Worm (Caenorhabditis elegans) whole organism, L2 larva: Measurements from ENCODE around the gene B0454.8.
"Not testable (repeated sequence)": the region's sequence is repeated elsewhere in the genome, so short reads cannot be mapped to it uniquely, and the experiment has no call there.

ENCODE experiments used
- C34F6.9 ChIP-seq: fragments of 150-350 bp; optimal IDR thresholded peaks from 2 replicates; lab custom pipeline; 2014; ENCODE audit warnings: missing biosample characterization, missing genetic modification characterization
- R02D3.7 ChIP-seq: fragments of 150-350 bp; optimal IDR thresholded peaks from 2 replicates; lab custom pipeline; 2014; ENCODE audit warnings: missing biosample characterization, missing genetic modification characterization
- Y55F3AM.14 ChIP-seq: fragments of 200-800 bp; sonication (Bioruptor generic); optimal IDR thresholded peaks from 2 replicates; lab custom pipeline; 2018; ENCODE audit warnings: mild to moderate bottlenecking, missing genetic modification characterization, missing compliant biosample characterization
- ZK546.5 ChIP-seq: sonication (generic microtip); optimal IDR thresholded peaks from 2 replicates; lab custom pipeline; 2017; ENCODE audit warnings: missing biosample characterization, missing genetic modification characterization
- alr-1 ChIP-seq: fragments of 150-350 bp; optimal IDR thresholded peaks from 2 replicates; lab custom pipeline; 2014; ENCODE audit warnings: missing biosample characterization, missing genetic modification characterization
- aly-2 ChIP-seq: fragments of 150-350 bp; optimal IDR thresholded peaks from 2 replicates; lab custom pipeline; 2014; ENCODE audit warnings: missing biosample characterization, missing genetic modification characterization
- ama-1 ChIP-seq: fragments of 150-350 bp; optimal IDR thresholded peaks from 2 replicates; lab custom pipeline; 2018; ENCODE audit warnings: inconsistent platforms
- blmp-1 ChIP-seq: sonication (generic microtip); optimal IDR thresholded peaks from 2 replicates; lab custom pipeline; 2017; ENCODE audit warnings: missing genetic modification characterization, mild to moderate bottlenecking, missing compliant biosample characterization, antibody characterized with exemption, moderate library complexity; ENCODE audit not compliant: insufficient read depth
- ceh-16 ChIP-seq: fragments of 150-350 bp; optimal IDR thresholded peaks from 2 replicates; lab custom pipeline; 2014; ENCODE audit warnings: missing biosample characterization, missing genetic modification characterization
- ceh-82 ChIP-seq: fragments of 150-350 bp; optimal IDR thresholded peaks from 2 replicates; lab custom pipeline; 2014; ENCODE audit warnings: missing biosample characterization, missing genetic modification characterization
- crh-2 ChIP-seq: sonication (generic microtip); optimal IDR thresholded peaks from 2 replicates; lab custom pipeline; 2017; ENCODE audit warnings: missing biosample characterization, missing genetic modification characterization
- dmd-4 ChIP-seq: sonication (generic microtip); optimal IDR thresholded peaks from 2 replicates; lab custom pipeline; 2017; ENCODE audit warnings: missing biosample characterization, missing genetic modification characterization
- egl-27 ChIP-seq: sonication (generic microtip); optimal IDR thresholded peaks from 3 replicates; lab custom pipeline; 2017; ENCODE audit warnings: missing biosample characterization, missing genetic modification reagents, missing genetic modification characterization
- elt-1 ChIP-seq: fragments of 150-350 bp; optimal IDR thresholded peaks from 2 replicates; lab custom pipeline; 2014; ENCODE audit warnings: missing biosample characterization, missing genetic modification characterization
- elt-3 ChIP-seq: sonication (generic microtip); optimal IDR thresholded peaks from 2 replicates; lab custom pipeline; 2017; ENCODE audit warnings: missing biosample characterization, missing genetic modification characterization
- fos-1 ChIP-seq: fragments of 150-350 bp; optimal IDR thresholded peaks from 2 replicates; lab custom pipeline; 2014; ENCODE audit warnings: missing biosample characterization, missing genetic modification characterization
- gmeb-1 ChIP-seq: fragments of 150-350 bp; optimal IDR thresholded peaks from 2 replicates; lab custom pipeline; 2014; ENCODE audit warnings: missing biosample characterization, missing genetic modification characterization
- lin-39 ChIP-seq: fragments of 150-350 bp; optimal IDR thresholded peaks from 2 replicates; lab custom pipeline; 2014; ENCODE audit warnings: missing biosample characterization, missing genetic modification reagents, missing genetic modification characterization
- lsy-2 ChIP-seq, 2 experiments: fragments of 150-350 bp in 1 of 2; sonication (generic microtip) in 1 of 2; optimal IDR thresholded peaks; 2 replicates each; lab custom pipeline; 2014 to 2017; ENCODE audit warnings: missing biosample characterization in 2 of 2, missing genetic modification characterization in 2 of 2
- mab-5 ChIP-seq: fragments of 150-350 bp; optimal IDR thresholded peaks from 2 replicates; lab custom pipeline; 2014; ENCODE audit warnings: missing biosample characterization, missing genetic modification characterization
- nhr-10 ChIP-seq: sonication (generic microtip); optimal IDR thresholded peaks from 2 replicates; lab custom pipeline; 2017; ENCODE audit warnings: missing biosample characterization, missing genetic modification characterization
- nhr-11 ChIP-seq: fragments of 150-350 bp; optimal IDR thresholded peaks from 2 replicates; lab custom pipeline; 2014; ENCODE audit warnings: missing biosample characterization, missing genetic modification characterization
- nhr-12 ChIP-seq: fragments of 150-350 bp; optimal IDR thresholded peaks from 2 replicates; lab custom pipeline; 2014; ENCODE audit warnings: missing biosample characterization, missing genetic modification characterization
- nhr-21 ChIP-seq: fragments of 150-350 bp; optimal IDR thresholded peaks from 2 replicates; lab custom pipeline; 2014; ENCODE audit warnings: missing biosample characterization, missing genetic modification characterization
- nhr-23 ChIP-seq: fragments of 150-350 bp; optimal IDR thresholded peaks from 2 replicates; lab custom pipeline; 2014; ENCODE audit warnings: missing biosample characterization, missing genetic modification reagents, missing genetic modification characterization
- nhr-237 ChIP-seq: fragments of 150-350 bp; optimal IDR thresholded peaks from 2 replicates; lab custom pipeline; 2014; ENCODE audit warnings: missing biosample characterization, missing genetic modification characterization
- nhr-25 ChIP-seq: fragments of 150-350 bp; sonication (generic microtip); optimal IDR thresholded peaks from 3 replicates; lab custom pipeline; 2014; ENCODE audit warnings: missing biosample characterization, missing genetic modification characterization
- nhr-6 ChIP-seq: fragments of 150-350 bp; optimal IDR thresholded peaks from 2 replicates; lab custom pipeline; 2014; ENCODE audit warnings: missing biosample characterization, missing genetic modification characterization
- peb-1 ChIP-seq: fragments of 150-350 bp; optimal IDR thresholded peaks from 2 replicates; lab custom pipeline; 2014; ENCODE audit warnings: missing biosample characterization, missing genetic modification characterization
- sma-3 ChIP-seq: sonication (generic microtip); optimal IDR thresholded peaks from 2 replicates; lab custom pipeline; 2016; ENCODE audit warnings: missing genetic modification reagents, missing genetic modification characterization, missing compliant biosample characterization
- sma-9 ChIP-seq, 2 experiments: fragments of 150-350 bp in 1 of 2; sonication (generic microtip) in 1 of 2; optimal IDR thresholded peaks; 2 replicates each; lab custom pipeline; 2014 to 2016; ENCODE audit warnings: missing genetic modification characterization in 2 of 2, mild to moderate bottlenecking in 1 of 2, missing biosample characterization in 1 of 2, missing compliant biosample characterization in 1 of 2, missing genetic modification reagents in 1 of 2, moderate library complexity in 1 of 2
- snpc-4 ChIP-seq: fragments of 150-350 bp; optimal IDR thresholded peaks from 2 replicates; lab custom pipeline; 2014; ENCODE audit warnings: missing biosample characterization, missing genetic modification characterization
- unc-39 ChIP-seq: fragments of 150-350 bp; optimal IDR thresholded peaks from 2 replicates; lab custom pipeline; 2014; ENCODE audit warnings: missing biosample characterization, missing genetic modification characterization
- unc-55 ChIP-seq: fragments of 150-350 bp; sonication (generic microtip); optimal IDR thresholded peaks from 3 replicates; lab custom pipeline; 2014; ENCODE audit warnings: missing biosample characterization, missing genetic modification reagents, missing genetic modification characterization
- ztf-1 ChIP-seq: fragments of 200-800 bp; sonication (Bioruptor generic); conservative IDR thresholded peaks from 2 replicates; pipeline ENCODE4 v1.3.6; 2022; ENCODE audit warnings: missing genetic modification characterization, missing compliant biosample characterization
- ztf-11 ChIP-seq: sonication (generic microtip); optimal IDR thresholded peaks from 2 replicates; lab custom pipeline; 2017; ENCODE audit warnings: missing biosample characterization, missing genetic modification characterization
- ztf-4 ChIP-seq: fragments of 150-350 bp; optimal IDR thresholded peaks from 2 replicates; lab custom pipeline; 2014; ENCODE audit warnings: missing biosample characterization, missing genetic modification characterization

The B0454.8 gene

DNA sequence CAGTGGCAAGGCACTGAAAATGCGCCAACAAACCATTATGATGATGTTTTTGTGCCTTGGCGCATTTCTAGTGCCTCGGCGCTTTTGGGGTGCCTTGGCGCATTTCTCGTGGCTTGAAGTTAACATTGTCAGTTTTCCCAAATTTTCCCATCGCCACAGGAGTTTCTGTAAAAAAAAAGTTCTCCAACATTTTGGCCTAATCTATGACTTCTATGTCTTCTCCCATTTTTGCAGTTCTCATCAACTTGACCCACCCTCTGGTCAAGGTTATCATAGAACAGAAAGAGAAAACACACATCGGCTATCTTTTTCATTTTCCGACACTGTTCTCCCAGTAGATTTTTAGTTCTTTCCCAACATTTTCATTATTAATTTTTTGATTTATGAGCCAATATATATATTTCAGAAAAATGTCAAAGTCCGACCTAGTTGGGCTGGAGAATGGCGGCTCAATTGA lies 4.8 kb downstream of the B0454.8 start, which contains the start of the genes B0454.26 and B0454.5:
TSS of gene B0454.26 (minus strand) at position 101 of the 457 bp plus-strand sequence.
TSS of gene B0454.5 (plus strand) at position 407 of the 457 bp plus-strand sequence.
- TF ChIP-seq unc-55: no peak
- no peak for TF ChIP-seq elt-3 (tag; lab: Kevin White, UChicago)
- no peak for TF ChIP-seq peb-1 (tag; lab: Kevin White, UChicago)
- TF ChIP-seq crh-2 (tag; lab: Kevin White, UChicago): no peak
- no peak for TF ChIP-seq elt-1
- no peak for TF ChIP-seq ZK546.5
- no peak for TF ChIP-seq Y55F3AM.14 (GFP tag; lab: Kevin White, UChicago)
- TF ChIP-seq dmd-4 (tag; lab: Kevin White, UChicago): no peak

DNA sequence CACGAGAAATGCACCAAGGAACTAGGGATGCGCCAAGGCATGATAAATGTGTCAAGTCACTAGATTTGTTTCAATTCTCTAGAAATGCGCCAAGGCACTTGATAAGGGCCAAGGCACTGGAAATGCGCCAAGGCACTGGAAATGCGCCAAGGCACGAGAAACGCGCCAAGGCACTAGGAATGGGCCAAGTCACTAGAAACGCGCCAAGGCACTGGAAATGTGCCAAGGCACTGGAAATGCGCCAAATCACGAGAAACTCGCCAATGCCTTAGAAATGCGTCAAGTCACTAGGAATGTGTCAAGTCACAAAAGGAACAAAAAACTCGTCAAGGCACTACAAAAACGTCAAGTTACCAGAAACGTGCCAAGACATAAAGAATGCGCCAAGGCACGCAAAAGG lies 6.9 kb downstream of the B0454.8 start:
- TF ChIP-seq nhr-11 (tag; lab: Kevin White, UChicago): no peak
- no peak for TF ChIP-seq mab-5 (tag; lab: Kevin White, UChicago)
- no peak for TF ChIP-seq ztf-4 (tag; lab: Kevin White, UChicago)
- TF ChIP-seq fos-1 (tag; lab: Kevin White, UChicago): no peak
- TF ChIP-seq nhr-21 (tag; lab: Kevin White, UChicago): no peak
- TF ChIP-seq snpc-4: no peak

DNA sequence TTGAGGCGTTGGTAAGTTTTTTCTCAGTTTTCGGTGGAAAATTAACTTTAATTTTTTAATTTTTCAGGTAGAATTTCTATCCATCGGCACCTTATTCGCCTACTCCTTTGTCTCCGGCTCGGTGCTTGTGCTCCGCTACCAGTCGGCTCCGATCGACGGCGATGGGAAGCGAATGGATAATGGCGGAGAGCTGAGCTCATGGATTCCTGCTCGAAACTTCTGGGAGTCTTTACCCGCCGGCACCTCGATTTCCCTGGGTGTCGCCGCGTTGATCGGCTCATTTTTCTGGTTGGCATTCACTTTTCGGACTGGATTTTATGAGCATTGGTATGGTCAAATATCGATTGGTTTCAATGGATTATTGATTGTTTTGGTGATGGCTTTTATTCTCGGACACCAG lies 8.3 kb downstream of the B0454.8 start:
- TF ChIP-seq ceh-82 (tag; lab: Kevin White, UChicago) (no peak), ZK546.5 (no peak), nhr-10 (tag; lab: Kevin White, UChicago) (no peak), nhr-21 (tag; lab: Kevin White, UChicago) (no peak), egl-27 (tag; lab: Kevin White, UChicago) (no peak), lsy-2 (tag; optimal IDR thresholded peaks at IDR 0.05; lab: Kevin White, UChicago) (no peak), nhr-237 (tag; lab: Kevin White, UChicago) (no peak)
- TF ChIP-seq, all 48 proteins: peak for 0

DNA sequence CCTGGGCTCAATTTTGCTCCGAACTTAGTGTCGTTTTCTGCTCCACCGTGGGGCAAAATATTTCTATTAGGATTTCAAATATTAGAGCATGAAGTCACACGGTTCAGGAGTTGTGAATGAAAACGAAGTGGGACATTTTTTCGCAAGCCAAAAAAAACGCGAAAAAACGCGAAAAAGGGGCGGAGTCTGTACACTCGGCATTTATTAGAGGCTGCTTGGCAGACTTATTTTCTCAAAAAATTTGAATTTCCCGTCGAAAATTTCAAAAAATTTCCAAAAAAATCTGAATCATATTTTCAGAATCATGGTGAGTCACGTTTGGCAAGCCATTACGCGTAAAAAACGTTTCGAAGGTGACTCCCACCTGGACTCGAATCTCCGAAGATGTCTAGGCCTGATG lies 10.8 kb downstream of the B0454.8 start, which contains the start of gene B0454.6:
TSS of gene B0454.6 (plus strand) at position 301 of the 400 bp plus-strand sequence.
- not testable (repeated sequence) for TF ChIP-seq ceh-16 (tag; lab: Kevin White, UChicago); ztf-4 (tag; lab: Kevin White, UChicago); sma-9 (GFP tag; optimal IDR thresholded peaks at IDR 0.05; lab: Kevin White, UChicago); sma-9 (tag; optimal IDR thresholded peaks at IDR 0.05; lab: Kevin White, UChicago)

DNA sequence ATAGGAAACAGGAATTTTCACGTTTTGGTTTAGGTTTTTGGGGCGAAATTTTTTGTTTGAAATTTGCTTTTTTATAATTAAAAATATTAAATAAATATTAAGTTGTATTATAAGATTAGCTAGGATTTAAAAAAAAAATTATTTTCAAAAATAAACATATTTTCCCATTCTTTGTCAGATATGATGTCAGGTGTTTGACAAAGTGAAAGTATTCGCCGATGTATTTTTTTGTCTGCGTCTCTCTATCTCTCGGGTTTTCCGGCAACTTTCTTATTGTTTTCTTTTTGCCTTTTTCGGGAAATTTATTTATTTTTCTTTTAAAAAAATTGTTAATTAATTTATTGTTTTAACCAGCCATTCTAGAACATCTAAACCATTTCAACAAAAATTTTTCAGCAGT lies 12.8 kb downstream of the B0454.8 start:
- TF ChIP-seq nhr-21 (tag; lab: Kevin White, UChicago) (no peak), blmp-1 (peak; percentile 65)

DNA sequence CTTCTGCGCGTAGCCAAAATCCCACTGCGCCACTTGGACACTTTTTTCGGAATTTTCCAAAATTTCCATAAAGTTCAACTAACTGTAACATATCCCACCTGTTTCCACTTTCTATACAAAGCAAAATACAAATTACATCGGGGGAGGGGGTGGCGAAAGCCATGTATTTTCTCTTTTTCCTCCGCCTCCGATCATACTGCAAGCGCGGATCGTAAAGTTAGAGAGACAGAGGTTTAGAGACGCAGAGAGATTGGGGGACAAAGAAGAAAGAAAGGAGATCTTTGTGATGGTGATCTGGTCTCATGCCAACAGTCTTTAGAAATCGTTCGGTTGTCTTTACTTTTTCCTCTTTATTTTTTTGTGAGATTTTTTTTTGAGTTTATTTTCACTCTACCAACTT lies 15.0 kb downstream of the B0454.8 start:
- TF ChIP-seq ZK546.5: no peak
- peak; percentile 17 for TF ChIP-seq nhr-25 (tag; lab: Kevin White, UChicago)
- TF ChIP-seq nhr-6 (tag; lab: Kevin White, UChicago): no peak
- no peak for TF ChIP-seq nhr-11 (tag; lab: Kevin White, UChicago)
- no peak for TF ChIP-seq ama-1 (lab: Kevin White, UChicago)
- TF ChIP-seq aly-2 (tag; lab: Kevin White, UChicago): no peak
- no peak for TF ChIP-seq dmd-4 (tag; lab: Kevin White, UChicago)
- TF ChIP-seq elt-1: no peak
- no peak for TF ChIP-seq R02D3.7 (tag; lab: Kevin White, UChicago)
- no peak for TF ChIP-seq ztf-1
- TF ChIP-seq C34F6.9: no peak
- TF ChIP-seq snpc-4: no peak
- peak; percentile 6 for TF ChIP-seq blmp-1
- no peak for TF ChIP-seq ztf-11 (tag; lab: Kevin White, UChicago)
- no peak for TF ChIP-seq nhr-12 (tag; lab: Kevin White, UChicago)

DNA sequence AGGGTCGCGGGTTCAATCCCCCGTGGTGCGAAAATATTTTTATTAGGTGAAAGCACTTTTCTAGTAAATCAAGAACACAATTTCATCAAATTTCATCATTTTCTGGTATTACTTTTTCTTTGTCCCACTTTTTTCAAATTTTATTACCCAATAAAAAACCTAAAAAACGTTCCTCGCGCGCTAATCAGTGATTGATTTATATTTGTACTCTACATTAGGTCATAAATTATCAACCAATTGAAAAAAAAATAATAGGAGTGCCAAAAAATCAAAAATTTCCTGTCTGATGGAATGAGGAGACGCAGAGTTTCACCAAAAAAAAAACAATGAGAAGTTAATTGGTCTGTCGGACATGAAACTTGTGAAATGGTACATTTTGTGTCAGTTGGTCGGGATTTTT lies 18.6 kb downstream of the B0454.8 start:
- TF ChIP-seq nhr-237 (tag; lab: Kevin White, UChicago) (no peak), R02D3.7 (tag; lab: Kevin White, UChicago) (no peak), nhr-23 (tag; lab: Kevin White, UChicago) (no peak), sma-9 (GFP tag; optimal IDR thresholded peaks at IDR 0.05; lab: Kevin White, UChicago) (no peak), sma-9 (tag; optimal IDR thresholded peaks at IDR 0.05; lab: Kevin White, UChicago) (no peak), alr-1 (tag; lab: Kevin White, UChicago) (no peak), nhr-12 (tag; lab: Kevin White, UChicago) (no peak), unc-39 (no peak), mab-5 (tag; lab: Kevin White, UChicago) (no peak), snpc-4 (no peak), lin-39 (no peak), peb-1 (tag; lab: Kevin White, UChicago) (no peak), nhr-21 (tag; lab: Kevin White, UChicago) (no peak), ceh-82 (tag; lab: Kevin White, UChicago) (no peak), aly-2 (tag; lab: Kevin White, UChicago) (no peak), unc-55 (no peak), gmeb-1 (tag; lab: Kevin White, UChicago) (no peak), sma-3 (GFP tag; lab: Kevin White, UChicago) (no peak)
